Worm (Caenorhabditis elegans) whole organism, L1 larva: ENCODE measurements around the gene Y51H7BR.8.

Source experiments
- fkh-10 ChIP-seq: sonication (generic microtip); optimal IDR thresholded peaks from 2 replicates; lab custom pipeline; 2017; ENCODE audit warnings: missing biosample characterization, missing genetic modification reagents, missing genetic modification characterization
- lin-13 ChIP-seq: fragments of 150-350 bp; optimal IDR thresholded peaks from 2 replicates; lab custom pipeline; 2014; ENCODE audit warnings: missing biosample characterization, missing genetic modification reagents, missing genetic modification characterization
- lin-14 ChIP-seq: fragments of 200-800 bp; sonication (Bioruptor generic); optimal IDR thresholded peaks from 2 replicates; lab custom pipeline; 2018; ENCODE audit warnings: mild to moderate bottlenecking, missing genetic modification characterization, moderate library complexity, missing compliant biosample characterization
- nhr-11 ChIP-seq: fragments of 150-350 bp; optimal IDR thresholded peaks from 2 replicates; lab custom pipeline; 2014; ENCODE audit warnings: missing biosample characterization, missing genetic modification characterization
- nhr-12 ChIP-seq: sonication (generic microtip); optimal IDR thresholded peaks from 2 replicates; lab custom pipeline; 2017; ENCODE audit warnings: missing biosample characterization, missing genetic modification characterization
- nhr-77 ChIP-seq: fragments of 150-350 bp; optimal IDR thresholded peaks from 2 replicates; lab custom pipeline; 2014; ENCODE audit warnings: missing biosample characterization, missing genetic modification characterization
- nhr-90 ChIP-seq: sonication (generic microtip); optimal IDR thresholded peaks from 2 replicates; lab custom pipeline; 2016; ENCODE audit warnings: mild to moderate bottlenecking, missing genetic modification characterization, missing compliant biosample characterization; ENCODE audit not compliant: poor library complexity
- skn-1 ChIP-seq: fragments of 150-350 bp; optimal IDR thresholded peaks from 2 replicates; lab custom pipeline; 2014; ENCODE audit warnings: missing biosample characterization, missing genetic modification characterization
- snpc-4 ChIP-seq: fragments of 150-350 bp; optimal IDR thresholded peaks from 2 replicates; lab custom pipeline; 2014; ENCODE audit warnings: missing biosample characterization, missing genetic modification characterization

- TF ChIP-seq fkh-10 (GFP tag; lab: Kevin White, UChicago) = no peak
- TF ChIP-seq nhr-11 (tag; lab: Kevin White, UChicago) = no peak
- no peak for TF ChIP-seq skn-1
- TF ChIP-seq nhr-77 (tag; lab: Kevin White, UChicago) = no peak
- TF ChIP-seq snpc-4 (tag; lab: Kevin White, UChicago) = no peak
- TF ChIP-seq nhr-12 (tag; lab: Kevin White, UChicago) = no peak
- no peak for TF ChIP-seq lin-13 (GFP tag; lab: Kevin White, UChicago)
- TF ChIP-seq nhr-90 = no peak
- TF ChIP-seq lin-14 = peak; percentile 95
Observed at ce11 chrII:1501614-1502355, 17.2 kb upstream of the Y51H7BR.8 start.
